Worm (Caenorhabditis elegans) whole organism, L2 larva: ENCODE measurements around the gene nhr-61.

ENCODE experiments used
- C34F6.9 ChIP-seq: fragments of 150-350 bp; optimal IDR thresholded peaks from 2 replicates; lab custom pipeline; 2014; ENCODE audit warnings: missing biosample characterization, missing genetic modification characterization
- F13H6.1 ChIP-seq: sonication (generic microtip); optimal IDR thresholded peaks from 2 replicates; lab custom pipeline; 2016; ENCODE audit warnings: missing genetic modification characterization, missing compliant biosample characterization
- R02D3.7 ChIP-seq: fragments of 150-350 bp; optimal IDR thresholded peaks from 2 replicates; lab custom pipeline; 2014; ENCODE audit warnings: missing biosample characterization, missing genetic modification characterization
- Y55F3AM.14 ChIP-seq: fragments of 200-800 bp; sonication (Bioruptor generic); optimal IDR thresholded peaks from 2 replicates; lab custom pipeline; 2018; ENCODE audit warnings: mild to moderate bottlenecking, missing genetic modification characterization, missing compliant biosample characterization
- ZK546.5 ChIP-seq: sonication (generic microtip); optimal IDR thresholded peaks from 2 replicates; lab custom pipeline; 2017; ENCODE audit warnings: missing biosample characterization, missing genetic modification characterization
- alr-1 ChIP-seq: fragments of 150-350 bp; optimal IDR thresholded peaks from 2 replicates; lab custom pipeline; 2014; ENCODE audit warnings: missing biosample characterization, missing genetic modification characterization
- aly-2 ChIP-seq: fragments of 150-350 bp; optimal IDR thresholded peaks from 2 replicates; lab custom pipeline; 2014; ENCODE audit warnings: missing biosample characterization, missing genetic modification characterization
- ama-1 ChIP-seq: fragments of 150-350 bp; optimal IDR thresholded peaks from 2 replicates; lab custom pipeline; 2018; ENCODE audit warnings: inconsistent platforms
- blmp-1 ChIP-seq: sonication (generic microtip); optimal IDR thresholded peaks from 2 replicates; lab custom pipeline; 2017; ENCODE audit warnings: missing genetic modification characterization, mild to moderate bottlenecking, missing compliant biosample characterization, antibody characterized with exemption, moderate library complexity; ENCODE audit not compliant: insufficient read depth
- ceh-16 ChIP-seq: fragments of 150-350 bp; optimal IDR thresholded peaks from 2 replicates; lab custom pipeline; 2014; ENCODE audit warnings: missing biosample characterization, missing genetic modification characterization
- ceh-82 ChIP-seq: fragments of 150-350 bp; optimal IDR thresholded peaks from 2 replicates; lab custom pipeline; 2014; ENCODE audit warnings: missing biosample characterization, missing genetic modification characterization
- crh-2 ChIP-seq: sonication (generic microtip); optimal IDR thresholded peaks from 2 replicates; lab custom pipeline; 2017; ENCODE audit warnings: missing biosample characterization, missing genetic modification characterization
- dmd-4 ChIP-seq: sonication (generic microtip); optimal IDR thresholded peaks from 2 replicates; lab custom pipeline; 2017; ENCODE audit warnings: missing biosample characterization, missing genetic modification characterization
- elt-3 ChIP-seq: sonication (generic microtip); optimal IDR thresholded peaks from 2 replicates; lab custom pipeline; 2017; ENCODE audit warnings: missing biosample characterization, missing genetic modification characterization
- fos-1 ChIP-seq: fragments of 150-350 bp; optimal IDR thresholded peaks from 2 replicates; lab custom pipeline; 2014; ENCODE audit warnings: missing biosample characterization, missing genetic modification characterization
- gmeb-1 ChIP-seq: fragments of 150-350 bp; optimal IDR thresholded peaks from 2 replicates; lab custom pipeline; 2014; ENCODE audit warnings: missing biosample characterization, missing genetic modification characterization
- lin-11 ChIP-seq: fragments of 150-350 bp; sonication (generic microtip); optimal IDR thresholded peaks from 2 replicates; lab custom pipeline; 2014; ENCODE audit warnings: missing biosample characterization, missing genetic modification characterization, inconsistent platforms, mixed read lengths
- lin-13 ChIP-seq: fragments of 150-350 bp; optimal IDR thresholded peaks from 2 replicates; lab custom pipeline; 2014; ENCODE audit warnings: missing biosample characterization, missing genetic modification reagents, missing genetic modification characterization
- lin-39 ChIP-seq: fragments of 150-350 bp; optimal IDR thresholded peaks from 2 replicates; lab custom pipeline; 2014; ENCODE audit warnings: missing biosample characterization, missing genetic modification reagents, missing genetic modification characterization
- lsy-2 ChIP-seq, 2 experiments: fragments of 150-350 bp in 1 of 2; sonication (generic microtip) in 1 of 2; optimal IDR thresholded peaks; 2 replicates each; lab custom pipeline; 2014 to 2017; ENCODE audit warnings: missing biosample characterization in 2 of 2, missing genetic modification characterization in 2 of 2
- mab-5 ChIP-seq: fragments of 150-350 bp; optimal IDR thresholded peaks from 2 replicates; lab custom pipeline; 2014; ENCODE audit warnings: missing biosample characterization, missing genetic modification characterization
- mdl-1 ChIP-seq, 2 experiments: fragments of 150-350 bp in 1 of 2; sonication (generic microtip) in 1 of 2; optimal IDR thresholded peaks; 2 replicates each; lab custom pipeline; 2017; ENCODE audit warnings: missing biosample characterization in 2 of 2, missing genetic modification characterization in 2 of 2
- nhr-10 ChIP-seq: sonication (generic microtip); optimal IDR thresholded peaks from 2 replicates; lab custom pipeline; 2017; ENCODE audit warnings: missing biosample characterization, missing genetic modification characterization
- nhr-11 ChIP-seq: fragments of 150-350 bp; optimal IDR thresholded peaks from 2 replicates; lab custom pipeline; 2014; ENCODE audit warnings: missing biosample characterization, missing genetic modification characterization
- nhr-12 ChIP-seq: fragments of 150-350 bp; optimal IDR thresholded peaks from 2 replicates; lab custom pipeline; 2014; ENCODE audit warnings: missing biosample characterization, missing genetic modification characterization
- nhr-129 ChIP-seq: fragments of 150-350 bp; optimal IDR thresholded peaks from 2 replicates; lab custom pipeline; 2014; ENCODE audit warnings: missing biosample characterization, missing genetic modification characterization
- nhr-21 ChIP-seq: fragments of 150-350 bp; optimal IDR thresholded peaks from 2 replicates; lab custom pipeline; 2014; ENCODE audit warnings: missing biosample characterization, missing genetic modification characterization
- nhr-23 ChIP-seq: fragments of 150-350 bp; optimal IDR thresholded peaks from 2 replicates; lab custom pipeline; 2014; ENCODE audit warnings: missing biosample characterization, missing genetic modification reagents, missing genetic modification characterization
- nhr-237 ChIP-seq: fragments of 150-350 bp; optimal IDR thresholded peaks from 2 replicates; lab custom pipeline; 2014; ENCODE audit warnings: missing biosample characterization, missing genetic modification characterization
- nhr-25 ChIP-seq: fragments of 150-350 bp; sonication (generic microtip); optimal IDR thresholded peaks from 3 replicates; lab custom pipeline; 2014; ENCODE audit warnings: missing biosample characterization, missing genetic modification characterization
- nhr-6 ChIP-seq: fragments of 150-350 bp; optimal IDR thresholded peaks from 2 replicates; lab custom pipeline; 2014; ENCODE audit warnings: missing biosample characterization, missing genetic modification characterization
- nhr-77 ChIP-seq: fragments of 150-350 bp; optimal IDR thresholded peaks from 2 replicates; lab custom pipeline; 2014; ENCODE audit warnings: missing biosample characterization, missing genetic modification characterization
- peb-1 ChIP-seq: fragments of 150-350 bp; optimal IDR thresholded peaks from 2 replicates; lab custom pipeline; 2014; ENCODE audit warnings: missing biosample characterization, missing genetic modification characterization
- sem-4 ChIP-seq: fragments of 150-350 bp; optimal IDR thresholded peaks from 2 replicates; lab custom pipeline; 2014; ENCODE audit warnings: missing biosample characterization, missing genetic modification reagents, missing genetic modification characterization
- skn-1 ChIP-seq: sonication (generic microtip); optimal IDR thresholded peaks from 2 replicates; lab custom pipeline; 2017; ENCODE audit warnings: missing biosample characterization, missing genetic modification characterization
- sma-3 ChIP-seq: sonication (generic microtip); optimal IDR thresholded peaks from 2 replicates; lab custom pipeline; 2016; ENCODE audit warnings: missing genetic modification reagents, missing genetic modification characterization, missing compliant biosample characterization
- sma-9 ChIP-seq, 2 experiments: fragments of 150-350 bp in 1 of 2; sonication (generic microtip) in 1 of 2; optimal IDR thresholded peaks; 2 replicates each; lab custom pipeline; 2014 to 2016; ENCODE audit warnings: missing genetic modification characterization in 2 of 2, mild to moderate bottlenecking in 1 of 2, missing biosample characterization in 1 of 2, missing compliant biosample characterization in 1 of 2, missing genetic modification reagents in 1 of 2, moderate library complexity in 1 of 2
- snpc-4 ChIP-seq: fragments of 150-350 bp; optimal IDR thresholded peaks from 2 replicates; lab custom pipeline; 2014; ENCODE audit warnings: missing biosample characterization, missing genetic modification characterization
- unc-39 ChIP-seq: fragments of 150-350 bp; optimal IDR thresholded peaks from 2 replicates; lab custom pipeline; 2014; ENCODE audit warnings: missing biosample characterization, missing genetic modification characterization
- unc-55 ChIP-seq: fragments of 150-350 bp; sonication (generic microtip); optimal IDR thresholded peaks from 3 replicates; lab custom pipeline; 2014; ENCODE audit warnings: missing biosample characterization, missing genetic modification reagents, missing genetic modification characterization
- unc-62 ChIP-seq: fragments of 150-350 bp; optimal IDR thresholded peaks from 2 replicates; lab custom pipeline; 2014; ENCODE audit warnings: missing biosample characterization, missing genetic modification reagents, missing genetic modification characterization
- zag-1 ChIP-seq: fragments of 150-350 bp; optimal IDR thresholded peaks from 2 replicates; lab custom pipeline; 2014; ENCODE audit warnings: missing biosample characterization, missing genetic modification characterization
- ztf-11 ChIP-seq: sonication (generic microtip); optimal IDR thresholded peaks from 2 replicates; lab custom pipeline; 2017; ENCODE audit warnings: missing biosample characterization, missing genetic modification characterization
- ztf-4 ChIP-seq: fragments of 150-350 bp; optimal IDR thresholded peaks from 2 replicates; lab custom pipeline; 2014; ENCODE audit warnings: missing biosample characterization, missing genetic modification characterization

Gene nhr-61

DNA sequence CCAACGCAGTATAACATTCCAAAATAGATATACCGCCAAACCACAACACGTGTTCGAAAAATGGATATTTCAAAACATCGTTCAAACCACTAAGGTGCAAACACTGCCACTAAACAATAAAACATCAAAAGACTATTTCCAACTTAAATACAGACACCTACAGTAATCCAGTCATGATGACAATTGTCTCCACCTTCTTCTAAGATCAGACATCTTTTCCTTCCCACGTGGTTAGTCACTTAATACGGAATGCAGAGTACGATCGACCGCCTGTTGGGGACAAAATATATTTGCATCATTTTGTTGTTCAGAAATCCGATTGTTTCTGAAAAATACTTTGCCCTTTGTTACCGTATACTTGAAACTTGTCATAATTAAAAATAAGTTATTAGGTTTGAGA, 22.9 kb upstream of the nhr-61 start:
- TF ChIP-seq skn-1 (tag; lab: Kevin White, UChicago): no peak
- TF ChIP-seq sma-9 (GFP tag; optimal IDR thresholded peaks at IDR 0.05; lab: Kevin White, UChicago): peak; percentile 16
- no peak for TF ChIP-seq sma-9 (tag; optimal IDR thresholded peaks at IDR 0.05; lab: Kevin White, UChicago)
- TF ChIP-seq lsy-2 (tag; optimal IDR thresholded peaks at IDR 0.05; lab: Kevin White, UChicago): peak in 1 of 2 experiments; percentile 81
- TF ChIP-seq nhr-129: peak; percentile 39
- no peak for TF ChIP-seq sma-3 (GFP tag; lab: Kevin White, UChicago)

DNA sequence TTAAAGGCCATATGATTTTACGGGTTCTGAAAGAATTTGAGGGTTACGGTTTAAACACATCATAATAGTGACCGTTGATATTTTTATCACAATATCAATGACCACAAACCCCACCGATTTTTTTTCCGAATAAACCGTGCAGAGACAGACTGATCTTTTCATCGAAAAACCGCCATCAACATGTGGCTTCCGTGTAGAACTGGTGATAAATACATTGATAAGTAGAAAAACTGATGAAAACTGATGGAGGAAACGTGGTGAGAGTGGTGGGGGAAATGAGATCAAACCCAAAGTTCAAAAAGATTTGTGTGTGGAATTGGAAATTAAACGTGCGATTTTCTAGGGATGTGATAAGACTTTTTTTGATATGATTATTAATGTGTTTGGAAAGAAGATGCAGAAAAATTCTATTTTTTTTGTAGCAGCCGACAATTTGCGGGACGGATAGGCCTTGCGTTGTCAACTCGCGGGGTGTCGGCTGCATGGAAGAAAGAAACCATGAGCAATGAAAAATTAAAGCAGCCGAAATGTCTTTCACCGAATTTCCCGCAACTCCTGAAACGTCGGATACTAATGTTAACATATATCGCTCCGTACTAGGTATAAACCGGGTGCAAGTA, 20.4 kb upstream of the nhr-61 start:
- no peak for TF ChIP-seq ceh-82 (tag; lab: Kevin White, UChicago)
- TF ChIP-seq nhr-12: no peak
- TF ChIP-seq nhr-10: no peak
- TF ChIP-seq mdl-1 (tag; optimal IDR thresholded peaks at IDR 0.05; lab: Kevin White, UChicago): no peak
- TF ChIP-seq lin-11: no peak
- TF ChIP-seq elt-3: no peak
- TF ChIP-seq unc-39 (tag; lab: Kevin White, UChicago): no peak
- no peak for TF ChIP-seq lin-13 (GFP tag; lab: Kevin White, UChicago)
- no peak for TF ChIP-seq nhr-23
- TF ChIP-seq unc-55 (GFP tag; lab: Kevin White, UChicago): no peak
- TF ChIP-seq zag-1 (tag; lab: Kevin White, UChicago): no peak
- no peak for TF ChIP-seq ztf-4
- no peak for TF ChIP-seq F13H6.1 (tag; lab: Kevin White, UChicago)
- no peak for TF ChIP-seq sem-4
- no peak for TF ChIP-seq ZK546.5 (tag; lab: Kevin White, UChicago)
- no peak for TF ChIP-seq peb-1
- peak; percentile 33 for TF ChIP-seq nhr-25
- no peak for TF ChIP-seq unc-62 (GFP tag; lab: Kevin White, UChicago)
- TF ChIP-seq C34F6.9: no peak
- no peak for TF ChIP-seq ceh-16 (tag; lab: Kevin White, UChicago)
- peak; percentile 16 for TF ChIP-seq sma-3 (GFP tag; lab: Kevin White, UChicago)
- no peak for TF ChIP-seq crh-2 (tag; lab: Kevin White, UChicago)
- no peak for TF ChIP-seq ztf-11
- peak; percentile 39 for TF ChIP-seq fos-1 (tag; lab: Kevin White, UChicago)
- TF ChIP-seq snpc-4 (tag; lab: Kevin White, UChicago): peak; percentile 51
- TF ChIP-seq nhr-6 (tag; lab: Kevin White, UChicago): no peak
- TF ChIP-seq nhr-21 (tag; lab: Kevin White, UChicago): peak; percentile 72
- TF ChIP-seq aly-2: no peak
- TF ChIP-seq sma-9 (GFP tag; optimal IDR thresholded peaks at IDR 0.05; lab: Kevin White, UChicago): peak; percentile 80
- TF ChIP-seq sma-9 (tag; optimal IDR thresholded peaks at IDR 0.05; lab: Kevin White, UChicago): no peak
- TF ChIP-seq dmd-4 (tag; lab: Kevin White, UChicago): no peak
- no peak for TF ChIP-seq gmeb-1 (tag; lab: Kevin White, UChicago)
- TF ChIP-seq ama-1: no peak
- TF ChIP-seq alr-1 (tag; lab: Kevin White, UChicago): no peak
- no peak for TF ChIP-seq nhr-129
- TF ChIP-seq blmp-1: no peak
- TF ChIP-seq nhr-11: no peak
- TF ChIP-seq lin-39 (tag; lab: Kevin White, UChicago): no peak
- TF ChIP-seq mab-5 (tag; lab: Kevin White, UChicago): no peak
- no peak for TF ChIP-seq nhr-237 (tag; lab: Kevin White, UChicago)
- TF ChIP-seq Y55F3AM.14 (GFP tag; lab: Kevin White, UChicago): no peak
- TF ChIP-seq nhr-77 (tag; lab: Kevin White, UChicago): no peak

DNA sequence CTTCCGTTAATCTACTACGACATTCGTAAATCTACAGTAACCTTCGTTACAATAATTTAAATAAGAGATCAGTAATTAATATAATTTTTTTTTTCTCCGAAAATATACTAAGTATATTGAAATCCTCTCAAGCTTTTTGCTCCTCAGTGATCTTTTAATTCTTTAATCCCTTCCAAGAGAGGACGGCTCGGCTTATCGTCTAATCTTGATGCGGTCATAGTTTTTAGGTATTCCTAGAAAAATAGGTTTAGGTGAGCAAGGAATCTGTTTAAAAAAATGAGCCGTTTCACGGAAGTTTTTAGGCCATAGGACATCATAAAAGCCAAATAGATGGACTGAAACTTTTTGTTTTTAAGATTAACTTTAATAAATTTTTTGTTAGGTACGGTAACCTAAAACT, 13.7 kb upstream of the nhr-61 start:
- TF ChIP-seq R02D3.7: no peak
- TF ChIP-seq mdl-1 (tag; optimal IDR thresholded peaks at IDR 0.05; lab: Kevin White, UChicago): no peak
- TF ChIP-seq nhr-12: no peak
- no peak for TF ChIP-seq alr-1 (tag; lab: Kevin White, UChicago)
- TF ChIP-seq sma-9 (GFP tag; optimal IDR thresholded peaks at IDR 0.05; lab: Kevin White, UChicago): no peak
- TF ChIP-seq sma-9 (tag; optimal IDR thresholded peaks at IDR 0.05; lab: Kevin White, UChicago): no peak
- no peak for TF ChIP-seq ztf-11
- no peak for TF ChIP-seq nhr-23
- no peak for TF ChIP-seq F13H6.1 (tag; lab: Kevin White, UChicago)
- no peak for TF ChIP-seq mab-5 (tag; lab: Kevin White, UChicago)
- no peak for TF ChIP-seq sem-4
- TF ChIP-seq nhr-25: no peak
- no peak for TF ChIP-seq nhr-11
- TF ChIP-seq, all 48 proteins: peak for 0
